Fruit fly (Drosophila melanogaster) whole organism, embryonic: ENCODE data around the gene CG6766.

Experiments
- Adf1 ChIP-seq: fragments of 200-800 bp; sonication (Bioruptor generic); IDR thresholded peaks from 2 replicates; pipeline ENCODE4 v1.3.6; 2022; ENCODE audit warnings: missing biosample characterization, missing genetic modification characterization
- CG10147 ChIP-seq: fragments of 200-800 bp; sonication (Bioruptor generic); optimal IDR thresholded peaks from 2 replicates; lab custom pipeline; 2019; ENCODE audit warnings: missing biosample characterization, mild to moderate bottlenecking, missing genetic modification characterization, moderate library complexity
- CG12391 ChIP-seq: fragments of 200-800 bp; sonication (Bioruptor generic); optimal IDR thresholded peaks from 3 replicates; lab custom pipeline; 2018; ENCODE audit warnings: missing biosample characterization, mild to moderate bottlenecking, missing genetic modification characterization, moderate library complexity
- CG12942 ChIP-seq: fragments of 200-800 bp; sonication (Bioruptor generic); optimal IDR thresholded peaks from 3 replicates; lab custom pipeline; 2016; ENCODE audit warnings: missing biosample characterization, missing genetic modification characterization
- CG13123 ChIP-seq: fragments of 200-800 bp; sonication (Bioruptor generic); optimal IDR thresholded peaks from 2 replicates; lab custom pipeline; 2016; ENCODE audit warnings: missing biosample characterization, missing genetic modification characterization
- CG14860 ChIP-seq: fragments of 200-800 bp; sonication (Bioruptor generic); IDR thresholded peaks from 3 replicates; pipeline ENCODE4 v1.3.6; 2022; ENCODE audit warnings: missing biosample characterization, missing genetic modification characterization; ENCODE audit not compliant: partially characterized antibody
- CG15514 ChIP-seq: fragments of 200-800 bp; sonication (Bioruptor generic); optimal IDR thresholded peaks from 3 replicates; lab custom pipeline; 2017; ENCODE audit warnings: missing biosample characterization, missing genetic modification characterization, mild to moderate bottlenecking, moderate library complexity, missing genetic modification reagents
- CG1602 ChIP-seq: fragments of 200-800 bp; sonication (Bioruptor generic); optimal IDR thresholded peaks from 3 replicates; lab custom pipeline; 2016; ENCODE audit warnings: missing biosample characterization, missing genetic modification characterization
- CG18599 ChIP-seq: fragments of 200-800 bp; sonication (Bioruptor generic); optimal IDR thresholded peaks from 3 replicates; lab custom pipeline; 2017; ENCODE audit warnings: missing biosample characterization, missing genetic modification characterization, mild to moderate bottlenecking, moderate library complexity, missing genetic modification reagents
- CG18764 ChIP-seq: fragments of 200-800 bp; sonication (Bioruptor generic); optimal IDR thresholded peaks from 3 replicates; lab custom pipeline; 2016; ENCODE audit warnings: missing biosample characterization, missing genetic modification characterization
- CG3065 ChIP-seq: fragments of 200-800 bp; sonication (Bioruptor generic); optimal IDR thresholded peaks from 2 replicates; lab custom pipeline; 2016; ENCODE audit warnings: missing biosample characterization, missing genetic modification characterization
- CG31365 ChIP-seq: fragments of 200-800 bp; sonication (Bioruptor generic); optimal IDR thresholded peaks from 2 replicates; lab custom pipeline; 2018; ENCODE audit warnings: missing biosample characterization, mild to moderate bottlenecking, missing genetic modification characterization
- CG33557 ChIP-seq: fragments of 200-800 bp; sonication (Bioruptor generic); optimal IDR thresholded peaks from 2 replicates; lab custom pipeline; 2019; ENCODE audit warnings: missing biosample characterization, mild to moderate bottlenecking, missing genetic modification characterization, moderate library complexity
- CG3407 ChIP-seq: fragments of 200-800 bp; sonication (Bioruptor generic); optimal IDR thresholded peaks from 2 replicates; lab custom pipeline; 2018; ENCODE audit warnings: missing biosample characterization, mild to moderate bottlenecking, missing genetic modification characterization
- CG34376 ChIP-seq: fragments of 200-800 bp; sonication (Bioruptor generic); optimal IDR thresholded peaks from 2 replicates; lab custom pipeline; 2018; ENCODE audit warnings: missing biosample characterization, mild to moderate bottlenecking, missing genetic modification characterization
- CG6683 ChIP-seq: fragments of 200-800 bp; sonication (Bioruptor generic); optimal IDR thresholded peaks from 2 replicates; lab custom pipeline; 2017; ENCODE audit warnings: missing biosample characterization, mild to moderate bottlenecking, missing genetic modification characterization, missing genetic modification reagents
- CG6791 ChIP-seq: fragments of 200-800 bp; sonication (Bioruptor generic); IDR thresholded peaks from 3 replicates; pipeline ENCODE4 v1.3.6; 2022; ENCODE audit warnings: missing biosample characterization, missing genetic modification characterization; ENCODE audit not compliant: partially characterized antibody
- CG7786 ChIP-seq: fragments of 200-800 bp; sonication (Bioruptor generic); optimal IDR thresholded peaks from 2 replicates; lab custom pipeline; 2016; ENCODE audit warnings: missing biosample characterization, missing genetic modification characterization
- CG8924 ChIP-seq: fragments of 200-800 bp; optimal IDR thresholded peaks from 3 replicates; lab custom pipeline; 2019; ENCODE audit warnings: missing biosample characterization, mild to moderate bottlenecking, missing genetic modification characterization, moderate library complexity
- CG9437 ChIP-seq: fragments of 200-800 bp; sonication (Bioruptor generic); optimal IDR thresholded peaks from 2 replicates; lab custom pipeline; 2018; ENCODE audit warnings: missing biosample characterization, mild to moderate bottlenecking, missing genetic modification characterization
- Doc3 ChIP-seq: fragments of 200-800 bp; sonication (Bioruptor generic); IDR thresholded peaks from 3 replicates; pipeline ENCODE4 v1.3.6; 2022; ENCODE audit warnings: missing biosample characterization, missing genetic modification characterization; ENCODE audit not compliant: partially characterized antibody
- Eip74EF ChIP-seq, 2 experiments: fragments of 200-800 bp in 1 of 2; fragments of >200 bp in 1 of 2; sonication (Bioruptor generic) in 1 of 2; optimal IDR thresholded peaks; 2 replicates each; lab custom pipeline; 2017 to 2019; ENCODE audit warnings: missing biosample characterization in 2 of 2, missing genetic modification characterization in 2 of 2, mild to moderate bottlenecking in 1 of 2, moderate library complexity in 1 of 2
- Fer3 ChIP-seq: fragments of 200-800 bp; sonication (Bioruptor generic); optimal IDR thresholded peaks from 2 replicates; lab custom pipeline; 2018; ENCODE audit warnings: missing biosample characterization, mild to moderate bottlenecking, missing genetic modification characterization, moderate library complexity
- Hr78 ChIP-seq, 2 experiments: fragments of 200-800 bp in 1 of 2; fragments of >200 bp in 1 of 2; sonication (Bioruptor generic) in 1 of 2; optimal IDR thresholded peaks; 2 replicates each; lab custom pipeline; 2017 to 2019; ENCODE audit warnings: missing biosample characterization in 2 of 2, missing genetic modification characterization in 2 of 2, mild to moderate bottlenecking in 1 of 2, moderate library complexity in 1 of 2
- Lim3 ChIP-seq: fragments of 200-800 bp; sonication (Bioruptor generic); IDR thresholded peaks from 2 replicates; pipeline ENCODE4 v1.3.6; 2022; ENCODE audit warnings: missing biosample characterization, missing genetic modification characterization
- NfI ChIP-seq: fragments of 200-800 bp; sonication (Bioruptor generic); optimal IDR thresholded peaks from 3 replicates; lab custom pipeline; 2018; ENCODE audit warnings: missing biosample characterization, mild to moderate bottlenecking, missing genetic modification characterization, moderate library complexity
- Tbp ChIP-seq: fragments of >200 bp; optimal IDR thresholded peaks from 2 replicates; lab custom pipeline; 2018; ENCODE audit warnings: missing biosample characterization, missing genetic modification characterization
- ci ChIP-seq: fragments of 200-800 bp; sonication (Bioruptor generic); IDR thresholded peaks from 3 replicates; pipeline ENCODE4 v1.3.6; 2022; ENCODE audit warnings: missing biosample characterization, missing genetic modification characterization
- crol ChIP-seq: fragments of 200-800 bp; sonication (Bioruptor generic); IDR thresholded peaks from 2 replicates; pipeline ENCODE4 v1.3.6; 2022; ENCODE audit warnings: missing biosample characterization, missing genetic modification characterization
- cwo ChIP-seq: fragments of 200-800 bp; sonication (Bioruptor generic); optimal IDR thresholded peaks from 3 replicates; lab custom pipeline; 2017; ENCODE audit warnings: missing biosample characterization, missing genetic modification characterization, mild to moderate bottlenecking, moderate library complexity, missing genetic modification reagents
- da ChIP-seq: fragments of 200-800 bp; sonication (Bioruptor generic); optimal IDR thresholded peaks from 2 replicates; lab custom pipeline; 2016; ENCODE audit warnings: missing biosample characterization, missing genetic modification characterization
- dpn ChIP-seq, 2 experiments: fragments of 200-800 bp; sonication (Bioruptor generic); optimal IDR thresholded peaks; 3 replicates each; lab custom pipeline; 2016; ENCODE audit warnings: missing biosample characterization in 2 of 2, missing genetic modification characterization in 2 of 2
- fd3F ChIP-seq: fragments of 200-800 bp; sonication (Bioruptor generic); optimal IDR thresholded peaks from 2 replicates; lab custom pipeline; 2018; ENCODE audit warnings: missing biosample characterization, mild to moderate bottlenecking, missing genetic modification characterization, moderate library complexity
- fru ChIP-seq: fragments of >200 bp; optimal IDR thresholded peaks from 2 replicates; lab custom pipeline; 2017
- grau ChIP-seq: fragments of 200-800 bp; optimal IDR thresholded peaks from 3 replicates; lab custom pipeline; 2019; ENCODE audit warnings: missing biosample characterization, mild to moderate bottlenecking, missing genetic modification characterization, moderate library complexity
- grn ChIP-seq: fragments of 200-800 bp; sonication (Bioruptor generic); optimal IDR thresholded peaks from 3 replicates; lab custom pipeline; 2017; ENCODE audit warnings: missing biosample characterization, missing genetic modification characterization
- gro ChIP-seq: fragments of 200-800 bp; sonication (Bioruptor generic); optimal IDR thresholded peaks from 2 replicates; lab custom pipeline; 2016; ENCODE audit warnings: missing biosample characterization, missing genetic modification characterization
- kah ChIP-seq: fragments of 200-800 bp; sonication (Bioruptor generic); optimal IDR thresholded peaks from 2 replicates; lab custom pipeline; 2018; ENCODE audit warnings: missing biosample characterization, mild to moderate bottlenecking, missing genetic modification characterization
- nau ChIP-seq: fragments of 200-800 bp; sonication (Bioruptor generic); optimal IDR thresholded peaks from 3 replicates; lab custom pipeline; 2017; ENCODE audit warnings: missing biosample characterization, mild to moderate bottlenecking, missing genetic modification characterization, missing genetic modification reagents
- phol ChIP-seq: fragments of 200-800 bp; sonication (Bioruptor generic); optimal IDR thresholded peaks from 3 replicates; lab custom pipeline; 2018; ENCODE audit warnings: missing biosample characterization, mild to moderate bottlenecking, missing genetic modification characterization, moderate library complexity
- rib ChIP-seq: fragments of 200-800 bp; sonication (Bioruptor generic); IDR thresholded peaks from 2 replicates; pipeline ENCODE4 v1.3.6; 2022; ENCODE audit warnings: missing biosample characterization, missing genetic modification characterization
- ro ChIP-seq: fragments of 200-800 bp; sonication (Bioruptor generic); IDR thresholded peaks from 2 replicates; pipeline ENCODE4 v1.3.6; 2022; ENCODE audit warnings: missing biosample characterization, missing genetic modification characterization
- schlank ChIP-seq: fragments of 200-800 bp; sonication (Bioruptor generic); optimal IDR thresholded peaks from 2 replicates; lab custom pipeline; 2018; ENCODE audit warnings: missing biosample characterization, mild to moderate bottlenecking, missing genetic modification characterization
- scrt ChIP-seq: fragments of 200-800 bp; sonication (Bioruptor generic); optimal IDR thresholded peaks from 2 replicates; lab custom pipeline; 2018; ENCODE audit warnings: missing biosample characterization, mild to moderate bottlenecking, missing genetic modification characterization, moderate library complexity
- sens-2 ChIP-seq: fragments of 200-800 bp; sonication (Bioruptor generic); IDR thresholded peaks from 2 replicates; pipeline ENCODE4 v1.3.6; 2022; ENCODE audit warnings: missing biosample characterization, missing genetic modification characterization
- stc ChIP-seq: fragments of 200-800 bp; sonication (Bioruptor generic); IDR thresholded peaks from 2 replicates; pipeline ENCODE4 v1.3.6; 2022; ENCODE audit warnings: missing biosample characterization, missing genetic modification characterization
- wek ChIP-seq: fragments of 200-800 bp; sonication (Bioruptor generic); optimal IDR thresholded peaks from 3 replicates; lab custom pipeline; 2018; ENCODE audit warnings: missing biosample characterization, mild to moderate bottlenecking, missing genetic modification characterization, moderate library complexity
- wor ChIP-seq: fragments of 200-800 bp; sonication (Bioruptor generic); IDR thresholded peaks from 2 replicates; pipeline ENCODE4 v1.3.6; 2022; ENCODE audit warnings: missing biosample characterization, missing genetic modification characterization

CG6766 gene

DNA sequence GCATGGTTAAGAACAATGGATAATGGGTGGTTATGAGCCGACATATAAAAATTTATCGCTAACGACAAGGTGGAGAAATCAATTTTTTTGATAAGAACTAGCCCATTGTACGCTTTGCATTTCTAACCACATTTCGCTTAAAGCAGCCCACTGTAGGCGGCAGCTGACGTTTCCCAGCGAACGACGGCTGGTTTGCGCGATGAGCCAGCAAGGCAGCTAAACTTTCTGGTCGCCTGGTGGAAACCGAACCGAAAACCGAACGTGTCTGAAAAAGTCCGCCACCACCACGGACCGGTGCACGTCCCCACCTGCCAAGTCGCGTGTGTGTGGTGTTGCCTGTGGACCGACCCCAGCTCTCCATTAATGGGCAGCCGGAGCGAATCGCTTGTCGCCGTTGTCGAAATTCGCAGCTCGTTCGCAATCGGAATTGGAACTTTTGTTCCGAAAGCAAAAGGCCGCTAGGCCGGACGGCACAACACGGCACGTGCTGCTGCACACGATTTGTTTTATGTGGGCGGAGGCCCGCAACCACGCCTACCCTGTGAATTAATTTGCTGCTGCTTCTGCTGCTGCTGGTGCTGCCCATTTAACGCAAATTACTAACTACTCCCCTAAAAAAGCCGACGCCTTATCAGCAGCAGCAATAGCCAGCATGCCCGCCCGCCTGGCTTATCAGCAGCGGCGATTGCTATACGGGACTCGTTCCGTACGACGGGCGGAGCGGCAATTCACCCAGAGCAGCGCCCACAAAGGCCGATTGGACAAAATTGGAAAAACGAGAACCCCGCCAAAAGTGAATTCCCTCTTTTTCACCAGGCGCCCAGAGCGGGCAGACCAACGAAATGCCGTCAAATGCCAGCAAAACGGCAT, 37.3 kb downstream of the CG6766 start (continued):
- no peak for TF ChIP-seq crol (GFP tag; lab: Robert Waterston, UW)
- peak; percentile 93 for TF ChIP-seq CG15514
- TF ChIP-seq Doc3, result no peak
- TF ChIP-seq CG33557, result peak; percentile 0
- no peak for TF ChIP-seq CG10147 (GFP tag; lab: Kevin White, UChicago)
- TF ChIP-seq CG1602, result peak; percentile 22
- TF ChIP-seq CG7786 (GFP tag; lab: Kevin White, UChicago), result peak; percentile 15
- TF ChIP-seq stc (GFP tag; lab: Robert Waterston, UW), result no peak
- TF ChIP-seq CG31365, result no peak
- TF ChIP-seq da (GFP tag; lab: Kevin White, UChicago), result peak; percentile 64
- TF ChIP-seq CG3407 (GFP tag; lab: Kevin White, UChicago), result peak; percentile 5
- peak; percentile 47 for TF ChIP-seq grau (tag; lab: Kevin White, UChicago)
- no peak for TF ChIP-seq CG6683 (GFP tag; lab: Kevin White, UChicago)
- no peak for TF ChIP-seq Adf1 (GFP tag; lab: Robert Waterston, UW)
- TF ChIP-seq CG34376 (GFP tag; lab: Kevin White, UChicago), result peak; percentile 97
- no peak for TF ChIP-seq CG12942 (GFP tag; lab: Kevin White, UChicago)
- TF ChIP-seq grn, result peak; percentile 89
- TF ChIP-seq fd3F (GFP tag; lab: Kevin White, UChicago), result peak; percentile 30
- TF ChIP-seq dpn (GFP tag; optimal IDR thresholded peaks at IDR 0.05; lab: Kevin White, UChicago), result peak; percentile 38 to 41
- TF ChIP-seq CG9437 (GFP tag; lab: Kevin White, UChicago), result peak; percentile 32
- TF ChIP-seq schlank (tag; lab: Kevin White, UChicago), result peak; percentile 8
- peak; percentile 59 for TF ChIP-seq NfI
- TF ChIP-seq rib (GFP tag; lab: Robert Waterston, UW), result no peak
- TF ChIP-seq fru (lab: Kevin White, UChicago), result no peak
- TF ChIP-seq CG18764 (GFP tag; lab: Kevin White, UChicago), result peak; percentile 41
- TF ChIP-seq phol (tag; lab: Kevin White, UChicago), result peak; percentile 19
- peak; percentile 30 for TF ChIP-seq nau (GFP tag; lab: Kevin White, UChicago)
- peak; percentile 43 for TF ChIP-seq Fer3 (tag; lab: Kevin White, UChicago)
- TF ChIP-seq gro, result peak; percentile 72
- TF ChIP-seq kah (GFP tag; lab: Kevin White, UChicago), result peak; percentile 82
- no peak for TF ChIP-seq CG6791 (GFP tag; lab: Robert Waterston, UW)
- peak; percentile 8 for TF ChIP-seq CG8924 (tag; lab: Kevin White, UChicago)
- TF ChIP-seq CG12391, result peak; percentile 63
- TF ChIP-seq Eip74EF (GFP tag; optimal IDR thresholded peaks at IDR 0.05; lab: Kevin White, UChicago), result peak in 1 of 2 experiments; percentile 78
- TF ChIP-seq wor (GFP tag; lab: Robert Waterston, UW), result no peak
- no peak for TF ChIP-seq ro
- peak in 1 of 2 experiments; percentile 91 for TF ChIP-seq Hr78 (GFP tag; optimal IDR thresholded peaks at IDR 0.05; lab: Kevin White, UChicago)
- TF ChIP-seq scrt (GFP tag; lab: Kevin White, UChicago), result no peak
- no peak for TF ChIP-seq Tbp
- no peak for TF ChIP-seq sens-2 (GFP tag; lab: Robert Waterston, UW)
- no peak for TF ChIP-seq CG14860 (GFP tag; lab: Robert Waterston, UW)
- TF ChIP-seq wek (GFP tag; lab: Kevin White, UChicago), result peak; percentile 0
- no peak for TF ChIP-seq Lim3 (GFP tag; lab: Robert Waterston, UW)
- TF ChIP-seq CG3065 (GFP tag; lab: Kevin White, UChicago), result peak; percentile 75
- TF ChIP-seq CG13123 (GFP tag; lab: Kevin White, UChicago), result no peak
- TF ChIP-seq ci, result no peak
- peak; percentile 58 for TF ChIP-seq CG18599 (GFP tag; lab: Kevin White, UChicago)
- TF ChIP-seq cwo (GFP tag; lab: Kevin White, UChicago), result peak; percentile 100
